Fruit fly (Drosophila melanogaster) whole organism, prepupa: ENCODE results near the gene Cda5.

Experiments used
- Blimp-1 ChIP-seq: fragments of 200-800 bp; sonication (Bioruptor generic); optimal IDR thresholded peaks from 3 replicates; lab custom pipeline; 2017; ENCODE audit warnings: missing biosample characterization, missing genetic modification characterization, mild to moderate bottlenecking, moderate library complexity, missing genetic modification reagents
- CG11762 ChIP-seq: fragments of 200-800 bp; sonication (Bioruptor generic); optimal IDR thresholded peaks from 3 replicates; lab custom pipeline; 2016; ENCODE audit warnings: missing biosample characterization, missing genetic modification characterization; ENCODE audit not compliant: insufficient read depth
- CG11902 ChIP-seq: fragments of 200-800 bp; sonication (Bioruptor generic); optimal IDR thresholded peaks from 3 replicates; lab custom pipeline; 2016; ENCODE audit warnings: missing biosample characterization, missing genetic modification characterization
- CG15336 ChIP-seq: fragments of 200-800 bp; sonication (Bioruptor generic); IDR thresholded peaks from 2 replicates; pipeline ENCODE4 v1.3.6; 2022; ENCODE audit warnings: missing biosample characterization, missing genetic modification characterization
- CG31627 ChIP-seq: fragments of 200-800 bp; sonication (Bioruptor generic); optimal IDR thresholded peaks from 3 replicates; lab custom pipeline; 2016; ENCODE audit warnings: missing biosample characterization, missing genetic modification characterization
- CG32006 ChIP-seq: fragments of 200-800 bp; sonication (Bioruptor generic); optimal IDR thresholded peaks from 3 replicates; lab custom pipeline; 2017; ENCODE audit warnings: missing biosample characterization, mild to moderate bottlenecking, missing genetic modification characterization
- CG34406 ChIP-seq: fragments of 200-800 bp; sonication (Bioruptor generic); optimal IDR thresholded peaks from 3 replicates; lab custom pipeline; 2016; ENCODE audit warnings: missing biosample characterization, missing genetic modification characterization
- CG3919 ChIP-seq: fragments of 200-800 bp; sonication (Bioruptor generic); optimal IDR thresholded peaks from 3 replicates; lab custom pipeline; 2016; ENCODE audit warnings: missing biosample characterization, missing genetic modification characterization
- CG6163 ChIP-seq: fragments of 200-800 bp; sonication (Bioruptor generic); IDR thresholded peaks from 3 replicates; pipeline ENCODE4 v1.3.6; 2022; ENCODE audit warnings: missing biosample characterization, missing genetic modification characterization
- CG6276 ChIP-seq: fragments of 200-800 bp; sonication (Bioruptor generic); optimal IDR thresholded peaks from 2 replicates; lab custom pipeline; 2017; ENCODE audit warnings: missing biosample characterization, mild to moderate bottlenecking, missing genetic modification characterization
- CG7368 ChIP-seq: fragments of 200-800 bp; sonication (Bioruptor generic); optimal IDR thresholded peaks from 3 replicates; lab custom pipeline; 2016; ENCODE audit warnings: missing biosample characterization, missing genetic modification characterization
- CG8119 ChIP-seq: fragments of 200-800 bp; sonication (Bioruptor generic); IDR thresholded peaks from 3 replicates; pipeline ENCODE4 v1.3.6; 2022; ENCODE audit warnings: missing biosample characterization, missing genetic modification characterization
- CG8319 ChIP-seq: fragments of 200-800 bp; sonication (Bioruptor generic); optimal IDR thresholded peaks from 3 replicates; lab custom pipeline; 2016; ENCODE audit warnings: missing biosample characterization, missing genetic modification characterization
- CG8632 ChIP-seq: fragments of 200-800 bp; sonication (Bioruptor generic); optimal IDR thresholded peaks from 3 replicates; lab custom pipeline; 2016; ENCODE audit warnings: missing biosample characterization, missing genetic modification characterization
- CG9139 ChIP-seq: fragments of 200-800 bp; sonication (Bioruptor generic); optimal IDR thresholded peaks from 3 replicates; lab custom pipeline; 2017; ENCODE audit warnings: missing biosample characterization, mild to moderate bottlenecking, missing genetic modification characterization
- Eip75B ChIP-seq: fragments of 200-800 bp; sonication (Bioruptor generic); optimal IDR thresholded peaks from 3 replicates; lab custom pipeline; 2016; ENCODE audit warnings: missing biosample characterization, missing genetic modification characterization
- Eip78C ChIP-seq: fragments of 200-800 bp; sonication (Bioruptor generic); peaks from one replicate; lab custom pipeline; 2016; ENCODE audit warnings: missing biosample characterization, missing genetic modification characterization
- Ets21C ChIP-seq: fragments of 200-800 bp; sonication (Bioruptor generic); optimal IDR thresholded peaks from 3 replicates; lab custom pipeline; 2016; ENCODE audit warnings: missing biosample characterization, missing genetic modification characterization
- Hr38 ChIP-seq: sonication (Bioruptor generic); optimal IDR thresholded peaks from 2 replicates; lab custom pipeline; 2016; ENCODE audit warnings: missing biosample characterization, missing genetic modification characterization
- Hr39 ChIP-seq: fragments of 200-800 bp; sonication (Bioruptor generic); optimal IDR thresholded peaks from 2 replicates; lab custom pipeline; 2016; ENCODE audit warnings: missing biosample characterization, missing genetic modification characterization
- Hr4 ChIP-seq: fragments of 200-800 bp; sonication (Bioruptor generic); optimal IDR thresholded peaks from 3 replicates; lab custom pipeline; 2016; ENCODE audit warnings: missing biosample characterization, missing genetic modification characterization
- Smox ChIP-seq: fragments of 200-800 bp; sonication (Bioruptor generic); optimal IDR thresholded peaks from 3 replicates; lab custom pipeline; 2016; ENCODE audit warnings: missing biosample characterization, missing genetic modification characterization
- Sox15 ChIP-seq: fragments of 200-800 bp; sonication (Bioruptor generic); optimal IDR thresholded peaks from 3 replicates; lab custom pipeline; 2016; ENCODE audit warnings: missing biosample characterization, missing genetic modification characterization
- cyc ChIP-seq: fragments of 200-800 bp; sonication (Bioruptor generic); optimal IDR thresholded peaks from 3 replicates; lab custom pipeline; 2016; ENCODE audit warnings: missing biosample characterization, missing genetic modification characterization
- eg ChIP-seq: fragments of 200-800 bp; sonication (Bioruptor generic); IDR thresholded peaks from 3 replicates; pipeline ENCODE4 v1.3.6; 2022; ENCODE audit warnings: missing biosample characterization, missing genetic modification characterization
- fd59A ChIP-seq: fragments of 200-800 bp; sonication (Bioruptor generic); optimal IDR thresholded peaks from 2 replicates; lab custom pipeline; 2017; ENCODE audit warnings: missing biosample characterization, mild to moderate bottlenecking, missing genetic modification characterization, missing genetic modification reagents
- fkh ChIP-seq: fragments of 200-800 bp; sonication (Bioruptor generic); optimal IDR thresholded peaks from 3 replicates; lab custom pipeline; 2017; ENCODE audit warnings: missing biosample characterization, mild to moderate bottlenecking, missing genetic modification characterization, moderate library complexity
- net ChIP-seq: fragments of 200-800 bp; sonication (Bioruptor generic); optimal IDR thresholded peaks from 3 replicates; lab custom pipeline; 2016; ENCODE audit warnings: missing biosample characterization, missing genetic modification characterization
- pdm3 ChIP-seq: fragments of 200-800 bp; sonication (Bioruptor generic); optimal IDR thresholded peaks from 3 replicates; lab custom pipeline; 2016; ENCODE audit warnings: missing biosample characterization, missing genetic modification characterization
- salr ChIP-seq, 2 experiments: fragments of 200-800 bp; sonication (Bioruptor generic); optimal IDR thresholded peaks; 3 replicates each; lab custom pipeline; 2016 to 2018; ENCODE audit warnings: missing biosample characterization in 2 of 2, missing genetic modification characterization in 2 of 2, mild to moderate bottlenecking in 1 of 2
- spab ChIP-seq: fragments of 200-800 bp; sonication (Bioruptor generic); optimal IDR thresholded peaks from 2 replicates; lab custom pipeline; 2017; ENCODE audit warnings: missing biosample characterization, mild to moderate bottlenecking, missing genetic modification characterization, missing genetic modification reagents
- ss ChIP-seq, 2 experiments: fragments of 200-800 bp; sonication (Bioruptor generic); optimal IDR thresholded peaks; 2 replicates in 1 of 2; 3 replicates in 1 of 2; lab custom pipeline; 2017 to 2018; ENCODE audit warnings: mild to moderate bottlenecking in 2 of 2, missing biosample characterization in 2 of 2, missing genetic modification characterization in 2 of 2, moderate library complexity in 1 of 2
- svp ChIP-seq: fragments of 200-800 bp; sonication (Bioruptor generic); peaks from one replicate; lab custom pipeline; 2016; ENCODE audit warnings: missing biosample characterization, missing genetic modification characterization
- vri ChIP-seq: fragments of 200-800 bp; sonication (Bioruptor generic); optimal IDR thresholded peaks from 3 replicates; lab custom pipeline; 2016; ENCODE audit warnings: missing biosample characterization, mild to moderate bottlenecking, missing genetic modification characterization

Cda5 gene

DNA sequence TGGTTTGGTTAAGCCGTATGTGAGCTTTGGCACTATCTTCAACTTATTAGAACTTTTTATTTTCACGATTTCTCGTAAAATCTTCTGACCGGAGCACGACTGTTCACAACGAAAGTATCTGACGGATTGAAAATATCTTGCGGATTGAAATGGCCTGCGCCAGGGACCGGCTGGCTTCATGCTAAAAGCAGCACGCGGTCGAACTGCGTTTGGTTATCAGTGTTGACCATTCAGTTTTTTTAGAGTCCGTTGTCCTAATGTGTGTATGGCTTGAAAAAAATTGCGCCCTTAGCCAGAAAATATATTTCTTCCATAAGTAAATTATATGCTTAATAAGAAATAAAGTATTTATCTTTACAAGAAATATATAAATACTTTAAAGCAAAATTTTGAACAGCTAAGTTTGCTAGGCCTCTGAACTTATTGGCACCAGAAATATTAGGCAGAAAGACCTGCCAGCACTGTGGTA, 22.1 kb upstream of the Cda5 start, which contains the start of gene net (continued):
- TF ChIP-seq CG34406 (GFP tag; lab: Kevin White, UChicago) (peak; percentile 48), CG7368 (no peak), Smox (peak; percentile 32), CG15336 (GFP tag; lab: Robert Waterston, UW) (peak; percentile 62), spab (GFP tag; lab: Kevin White, UChicago) (peak; percentile 51), CG6163 (GFP tag; lab: Robert Waterston, UW) (no peak), fkh (GFP tag; lab: Kevin White, UChicago) (peak; percentile 34), ss (GFP tag; optimal IDR thresholded peaks at IDR 0.05; lab: Kevin White, UChicago) (peak; percentile 52 to 75), Sox15 (GFP tag; lab: Kevin White, UChicago) (peak; percentile 2), svp (GFP tag; lab: Kevin White, UChicago) (peak; percentile 76), Eip78C (GFP tag; lab: Kevin White, UChicago) (peak; percentile 90), CG8632 (GFP tag; lab: Kevin White, UChicago) (peak; percentile 47), Blimp-1 (GFP tag; lab: Kevin White, UChicago) (peak; percentile 62), CG6276 (GFP tag; lab: Kevin White, UChicago) (peak; percentile 72), eg (GFP tag; lab: Robert Waterston, UW) (no peak), CG32006 (no peak), CG31627 (GFP tag; lab: Kevin White, UChicago) (no peak), fd59A (GFP tag; lab: Kevin White, UChicago) (peak; percentile 13), pdm3 (peak; percentile 33), cyc (GFP tag; lab: Kevin White, UChicago) (peak; percentile 19)

DNA sequence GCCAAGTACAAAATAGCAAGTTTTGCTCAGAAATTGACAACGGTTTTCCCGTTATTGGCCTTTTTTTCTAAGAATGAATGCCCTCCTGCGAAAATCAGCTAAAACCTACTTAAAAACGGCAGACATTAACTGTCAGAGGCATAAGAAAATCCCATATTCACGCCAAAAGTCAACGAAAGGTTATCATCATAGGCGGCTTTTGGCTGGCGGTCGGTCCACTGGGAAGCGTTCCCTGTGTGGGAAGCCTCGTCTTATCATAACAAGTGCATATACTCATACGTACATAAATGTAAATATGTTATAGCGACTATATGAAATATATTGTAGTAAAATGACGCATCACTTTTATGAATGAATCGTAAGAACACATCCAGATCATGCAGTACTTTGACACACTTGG, 20.5 kb upstream of the Cda5 start:
- TF ChIP-seq Hr38 (GFP tag; lab: Kevin White, UChicago): no peak
- TF ChIP-seq CG6276 (GFP tag; lab: Kevin White, UChicago): no peak
- TF ChIP-seq Eip78C (GFP tag; lab: Kevin White, UChicago): peak; percentile 20
- TF ChIP-seq svp (GFP tag; lab: Kevin White, UChicago): peak; percentile 98

DNA sequence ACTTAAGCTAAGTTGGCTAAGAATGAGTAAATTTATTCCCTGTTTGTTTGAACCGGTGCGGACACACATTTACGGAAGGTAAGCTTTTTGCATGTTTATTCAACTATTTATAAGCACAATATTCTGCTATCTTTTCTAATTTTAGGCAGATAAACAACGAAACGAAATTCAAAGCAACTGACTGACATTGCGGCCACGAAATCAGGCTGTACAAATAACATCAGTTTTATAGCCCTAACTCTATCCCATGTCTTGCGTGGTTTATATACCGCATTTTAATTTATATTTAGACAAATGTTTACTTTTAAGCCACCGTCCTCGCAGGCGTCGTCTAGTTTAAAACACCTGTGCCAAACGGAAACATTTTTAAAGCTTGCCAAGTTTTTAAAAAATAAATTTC, 19.9 kb upstream of the Cda5 start:
- TF ChIP-seq salr (GFP tag; optimal IDR thresholded peaks at IDR 0.05; lab: Kevin White, UChicago) (no peak), fkh (GFP tag; lab: Kevin White, UChicago) (peak; percentile 82)

DNA sequence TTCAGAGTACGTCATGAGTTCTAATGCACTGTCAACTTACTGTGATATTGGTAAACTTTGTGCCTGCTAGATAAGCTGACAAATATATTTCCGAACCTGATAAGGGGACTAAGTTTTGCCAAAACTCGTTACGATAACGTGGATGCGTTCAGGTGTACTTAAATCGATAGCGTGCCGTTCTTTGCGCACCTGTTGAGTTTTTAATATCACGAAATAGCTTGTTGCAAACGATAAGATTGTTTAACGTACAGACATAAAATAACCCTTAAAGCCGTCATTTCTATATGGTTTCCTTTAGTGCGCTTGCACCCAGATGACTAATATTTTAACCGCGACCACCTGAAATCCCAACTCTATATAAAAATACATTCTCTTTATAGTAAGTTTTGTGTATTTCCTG, 16.9 kb upstream of the Cda5 start:
- TF ChIP-seq CG8119 (GFP tag; lab: Robert Waterston, UW) (no peak), Hr4 (GFP tag; lab: Kevin White, UChicago) (no peak), CG3919 (no peak), Hr39 (GFP tag; lab: Kevin White, UChicago) (no peak), CG11762 (GFP tag; lab: Kevin White, UChicago) (no peak), vri (GFP tag; lab: Kevin White, UChicago) (peak; percentile 41)

DNA sequence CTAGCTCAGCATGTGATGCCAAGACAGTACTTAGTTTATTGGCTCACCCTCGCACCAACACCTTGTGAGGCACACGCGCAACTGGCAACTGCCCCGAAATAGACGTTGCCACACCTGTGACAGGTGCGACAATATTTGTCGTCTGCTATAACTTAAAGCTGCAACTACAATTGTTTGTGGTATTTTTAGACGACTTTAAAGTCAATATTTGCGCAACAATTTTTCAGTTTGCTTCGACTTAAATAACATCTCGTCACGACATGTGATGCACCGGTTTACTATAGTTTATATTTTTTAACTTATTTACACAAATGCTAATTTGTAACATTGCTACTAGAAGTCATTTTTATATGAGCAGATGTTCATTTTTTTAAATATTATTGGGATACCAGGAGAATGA, 16.0 kb upstream of the Cda5 start:
- TF ChIP-seq net (GFP tag; lab: Kevin White, UChicago) (no peak), fkh (GFP tag; lab: Kevin White, UChicago) (peak; percentile 91), CG9139 (GFP tag; lab: Kevin White, UChicago) (no peak), CG6163 (GFP tag; lab: Robert Waterston, UW) (no peak), CG11762 (GFP tag; lab: Kevin White, UChicago) (no peak), Eip75B (no peak), CG8319 (GFP tag; lab: Kevin White, UChicago) (no peak), Ets21C (GFP tag; lab: Kevin White, UChicago) (no peak), vri (GFP tag; lab: Kevin White, UChicago) (peak; percentile 68), Sox15 (GFP tag; lab: Kevin White, UChicago) (no peak), CG11902 (GFP tag; lab: Kevin White, UChicago) (no peak), CG31627 (GFP tag; lab: Kevin White, UChicago) (no peak), Eip78C (GFP tag; lab: Kevin White, UChicago) (peak; percentile 0), Hr39 (GFP tag; lab: Kevin White, UChicago) (no peak), CG34406 (GFP tag; lab: Kevin White, UChicago) (no peak)
